Fruit fly (Drosophila melanogaster) whole organism, embryonic: ENCODE results near the gene Chmp1.
A peak's percentile ranks its signal among the peaks of the same experiment; 100 is the strongest.

ENCODE experiments used
- BEAF-32 ChIP-seq: fragments of 200-800 bp; sonication (Bioruptor generic); optimal IDR thresholded peaks from 3 replicates; lab custom pipeline; 2017; ENCODE audit warnings: missing biosample characterization, missing genetic modification characterization, mild to moderate bottlenecking, moderate library complexity, missing genetic modification reagents
- Bgb ChIP-seq: fragments of 200-800 bp; sonication (Bioruptor generic); IDR thresholded peaks from 2 replicates; pipeline ENCODE4 v1.3.6; 2022; ENCODE audit warnings: missing biosample characterization, missing genetic modification characterization; ENCODE audit not compliant: partially characterized antibody
- CG10543 ChIP-seq: fragments of 200-800 bp; sonication (Bioruptor generic); optimal IDR thresholded peaks from 3 replicates; lab custom pipeline; 2017; ENCODE audit warnings: missing biosample characterization, mild to moderate bottlenecking, missing genetic modification characterization, moderate library complexity
- CG12155 ChIP-seq: fragments of 200-800 bp; sonication (Bioruptor generic); optimal IDR thresholded peaks from 3 replicates; lab custom pipeline; 2016; ENCODE audit warnings: missing biosample characterization, missing genetic modification characterization
- CG12659 ChIP-seq: fragments of 200-800 bp; sonication (Bioruptor generic); optimal IDR thresholded peaks from 3 replicates; lab custom pipeline; 2017; ENCODE audit warnings: mild to moderate bottlenecking, missing biosample characterization, missing genetic modification reagents, missing genetic modification characterization
- CG13424 ChIP-seq: fragments of 200-800 bp; sonication (Bioruptor generic); optimal IDR thresholded peaks from 2 replicates; lab custom pipeline; 2019; ENCODE audit warnings: missing biosample characterization, mild to moderate bottlenecking, missing genetic modification characterization, moderate library complexity
- CG1603 ChIP-seq: fragments of 200-800 bp; sonication (Bioruptor generic); optimal IDR thresholded peaks from 2 replicates; lab custom pipeline; 2019; ENCODE audit warnings: missing biosample characterization, mild to moderate bottlenecking, missing genetic modification characterization, moderate library complexity
- CG17802 ChIP-seq: fragments of 200-800 bp; sonication (Bioruptor generic); optimal IDR thresholded peaks from 2 replicates; lab custom pipeline; 2018; ENCODE audit warnings: missing biosample characterization, mild to moderate bottlenecking, missing genetic modification characterization, moderate library complexity
- CG17829 ChIP-seq: fragments of 200-800 bp; optimal IDR thresholded peaks from 2 replicates; lab custom pipeline; 2019; ENCODE audit warnings: missing biosample characterization, mild to moderate bottlenecking, missing genetic modification characterization, moderate library complexity
- CG2712 ChIP-seq: fragments of 200-800 bp; optimal IDR thresholded peaks from 3 replicates; lab custom pipeline; 2019; ENCODE audit warnings: missing biosample characterization, mild to moderate bottlenecking, missing genetic modification characterization, moderate library complexity
- CG2889 ChIP-seq: fragments of 200-800 bp; sonication (Bioruptor generic); IDR thresholded peaks from 3 replicates; pipeline ENCODE4 v1.3.6; 2022; ENCODE audit warnings: missing biosample characterization, missing genetic modification characterization
- CG3726 ChIP-seq: fragments of 200-800 bp; sonication (Bioruptor generic); IDR thresholded peaks from 3 replicates; pipeline ENCODE4, ENCODE4 v1.3.6; 2022; ENCODE audit warnings: missing biosample characterization, missing genetic modification characterization
- CG4282 ChIP-seq: fragments of 200-800 bp; sonication (Bioruptor generic); optimal IDR thresholded peaks from 2 replicates; lab custom pipeline; 2016; ENCODE audit warnings: missing biosample characterization, missing genetic modification characterization
- CG4360 ChIP-seq: fragments of 200-800 bp; sonication (Bioruptor generic); IDR thresholded peaks from 2 replicates; pipeline ENCODE4 v1.3.6; 2022; ENCODE audit warnings: missing biosample characterization, missing genetic modification characterization
- CG5245 ChIP-seq: fragments of 200-800 bp; sonication (Bioruptor generic); optimal IDR thresholded peaks from 3 replicates; lab custom pipeline; 2016; ENCODE audit warnings: missing biosample characterization, missing genetic modification characterization
- CG6272 ChIP-seq: fragments of 200-800 bp; sonication (Bioruptor generic); IDR thresholded peaks from 2 replicates; pipeline ENCODE4 v1.3.6; 2022; ENCODE audit warnings: missing biosample characterization, missing genetic modification characterization
- CG8388 ChIP-seq: fragments of 200-800 bp; sonication (Bioruptor generic); optimal IDR thresholded peaks from 2 replicates; lab custom pipeline; 2019; ENCODE audit warnings: missing biosample characterization, mild to moderate bottlenecking, missing genetic modification characterization, moderate library complexity
- CG9797 ChIP-seq: fragments of 200-800 bp; sonication (Bioruptor generic); optimal IDR thresholded peaks from 3 replicates; lab custom pipeline; 2018; ENCODE audit warnings: missing biosample characterization, mild to moderate bottlenecking, missing genetic modification characterization
- Dref ChIP-seq: fragments of 200-800 bp; sonication (Bioruptor generic); IDR thresholded peaks from 2 replicates; pipeline ENCODE4 v1.3.6; 2022; ENCODE audit warnings: missing biosample characterization, missing genetic modification characterization
- HHEX ChIP-seq: fragments of 200-800 bp; sonication (Bioruptor generic); optimal IDR thresholded peaks from 3 replicates; lab custom pipeline; 2017; ENCODE audit warnings: missing biosample characterization, mild to moderate bottlenecking, missing genetic modification characterization, missing genetic modification reagents
- HmgD ChIP-seq: fragments of 200-800 bp; sonication (Bioruptor generic); optimal IDR thresholded peaks from 3 replicates; lab custom pipeline; 2016; ENCODE audit warnings: missing biosample characterization, missing genetic modification characterization
- Hr39 ChIP-seq: fragments of >200 bp; optimal IDR thresholded peaks from 2 replicates; lab custom pipeline; 2017
- Hr51 ChIP-seq, 2 experiments: fragments of 200-800 bp; sonication (Bioruptor generic); optimal IDR thresholded peaks; 2 replicates in 1 of 2; 3 replicates in 1 of 2; lab custom pipeline; 2016 to 2018; ENCODE audit warnings: missing biosample characterization in 2 of 2, missing genetic modification characterization in 2 of 2, mild to moderate bottlenecking in 1 of 2, moderate library complexity in 1 of 2
- Mad ChIP-seq: fragments of 200-800 bp; sonication (Bioruptor generic); optimal IDR thresholded peaks from 2 replicates; lab custom pipeline; 2016; ENCODE audit warnings: missing biosample characterization, missing genetic modification characterization
- Nf-YA ChIP-seq: fragments of 200-800 bp; sonication (Bioruptor generic); IDR thresholded peaks from 2 replicates; pipeline ENCODE4 v1.3.6; 2022; ENCODE audit warnings: missing biosample characterization, missing genetic modification characterization
- Pdp1 ChIP-seq, 2 experiments: fragments of 200-800 bp; sonication (Bioruptor generic); optimal IDR thresholded peaks; 3 replicates each; lab custom pipeline; 2016; ENCODE audit warnings: missing biosample characterization in 2 of 2, missing genetic modification characterization in 2 of 2, mild to moderate bottlenecking in 1 of 2, moderate library complexity in 1 of 2
- Poxn ChIP-seq: fragments of 200-800 bp; sonication (Bioruptor generic); IDR thresholded peaks from 2 replicates; pipeline ENCODE4 v1.3.6; 2022; ENCODE audit warnings: missing biosample characterization, missing genetic modification characterization
- Usf ChIP-seq: fragments of 200-800 bp; sonication (Bioruptor generic); optimal IDR thresholded peaks from 2 replicates; lab custom pipeline; 2017; ENCODE audit warnings: missing genotype, missing biosample characterization, missing genetic modification characterization
- Xbp1 ChIP-seq: fragments of 200-800 bp; sonication (Bioruptor generic); optimal IDR thresholded peaks from 3 replicates; lab custom pipeline; 2016; ENCODE audit warnings: missing biosample characterization, mild to moderate bottlenecking, missing genetic modification characterization
- al ChIP-seq: fragments of 200-800 bp; sonication (Bioruptor generic); IDR thresholded peaks from 2 replicates; pipeline ENCODE4 v1.3.6; 2022; ENCODE audit warnings: missing biosample characterization, missing genetic modification characterization
- bbx ChIP-seq: fragments of 200-800 bp; sonication (Bioruptor generic); IDR thresholded peaks from 2 replicates; pipeline ENCODE4 v1.3.6; 2022; ENCODE audit warnings: missing biosample characterization, missing genetic modification characterization; ENCODE audit not compliant: partially characterized antibody
- cad ChIP-seq: fragments of >200 bp; optimal IDR thresholded peaks from 2 replicates; lab custom pipeline; 2017; ENCODE audit warnings: missing biosample characterization, missing genetic modification characterization
- disco-r ChIP-seq: fragments of 200-800 bp; sonication (Bioruptor generic); optimal IDR thresholded peaks from 2 replicates; lab custom pipeline; 2016; ENCODE audit warnings: missing biosample characterization, missing genetic modification characterization
- dmrt11E ChIP-seq: fragments of 200-800 bp; sonication (Bioruptor generic); optimal IDR thresholded peaks from 3 replicates; lab custom pipeline; 2018; ENCODE audit warnings: missing biosample characterization, mild to moderate bottlenecking, missing genetic modification characterization, moderate library complexity
- fd3F ChIP-seq: fragments of 200-800 bp; sonication (Bioruptor generic); optimal IDR thresholded peaks from 2 replicates; lab custom pipeline; 2018; ENCODE audit warnings: missing biosample characterization, mild to moderate bottlenecking, missing genetic modification characterization, moderate library complexity
- gcm ChIP-seq: fragments of 200-800 bp; sonication (Bioruptor generic); optimal IDR thresholded peaks from 2 replicates; lab custom pipeline; 2019; ENCODE audit warnings: missing biosample characterization, mild to moderate bottlenecking, missing genetic modification characterization, moderate library complexity
- gfzf ChIP-seq: fragments of 200-800 bp; sonication (Bioruptor generic); optimal IDR thresholded peaks from 2 replicates; lab custom pipeline; 2016; ENCODE audit warnings: missing biosample characterization, mild to moderate bottlenecking, missing genetic modification characterization, moderate library complexity
- grau ChIP-seq: fragments of 200-800 bp; optimal IDR thresholded peaks from 3 replicates; lab custom pipeline; 2019; ENCODE audit warnings: missing biosample characterization, mild to moderate bottlenecking, missing genetic modification characterization, moderate library complexity
- ham ChIP-seq: fragments of 200-800 bp; sonication (Bioruptor generic); IDR thresholded peaks from 2 replicates; pipeline ENCODE4 v1.3.6; 2022; ENCODE audit warnings: missing biosample characterization, missing genetic modification characterization
- her ChIP-seq: fragments of 200-800 bp; sonication (Bioruptor generic); optimal IDR thresholded peaks from 2 replicates; lab custom pipeline; 2016; ENCODE audit warnings: missing biosample characterization, missing genetic modification characterization
- hkb ChIP-seq, 2 experiments: fragments of 200-800 bp in 1 of 2; fragments of >200 bp in 1 of 2; sonication (Bioruptor generic) in 1 of 2; IDR thresholded peaks in 1 of 2; optimal IDR thresholded peaks in 1 of 2; 2 replicates each; pipeline versions ENCODE4 v1.3.6 to Lab custom; 2017 to 2022; ENCODE audit warnings: missing biosample characterization in 1 of 2, missing genetic modification characterization in 1 of 2
- insv ChIP-seq, 2 experiments: fragments of 200-800 bp; sonication (Bioruptor generic); optimal IDR thresholded peaks; 3 replicates each; lab custom pipeline; 2016 to 2018; ENCODE audit warnings: missing biosample characterization in 2 of 2, missing genetic modification characterization in 2 of 2
- jigr1 ChIP-seq: fragments of 200-800 bp; sonication (Bioruptor generic); IDR thresholded peaks from 3 replicates; pipeline ENCODE4 v1.3.6; 2022; ENCODE audit warnings: missing biosample characterization, missing genetic modification characterization
- jumu ChIP-seq: fragments of 200-800 bp; sonication (Bioruptor generic); optimal IDR thresholded peaks from 3 replicates; lab custom pipeline; 2016; ENCODE audit warnings: missing biosample characterization, missing genetic modification characterization
- lola ChIP-seq, 3 experiments: fragments of >200 bp in 2 of 3; fragments of 200-800 bp in 1 of 3; sonication (Bioruptor generic) in 1 of 3; optimal IDR thresholded peaks; 2 replicates each; lab custom pipeline; 2017 to 2019; ENCODE audit warnings: missing biosample characterization in 3 of 3, missing genetic modification characterization in 3 of 3, mild to moderate bottlenecking in 1 of 3, moderate library complexity in 1 of 3
- sd ChIP-seq: fragments of 200-800 bp; sonication (Bioruptor generic); optimal IDR thresholded peaks from 3 replicates; lab custom pipeline; 2018; ENCODE audit warnings: missing biosample characterization, mild to moderate bottlenecking, missing genetic modification characterization, moderate library complexity
- sim ChIP-seq: fragments of 200-800 bp; sonication (Bioruptor generic); IDR thresholded peaks from 2 replicates; pipeline ENCODE4 v1.3.6; 2022; ENCODE audit warnings: missing biosample characterization, missing genetic modification characterization
- sr ChIP-seq: fragments of 200-800 bp; sonication (Bioruptor generic); IDR thresholded peaks from 3 replicates; pipeline ENCODE4 v1.3.6; 2022; ENCODE audit warnings: missing biosample characterization, missing genetic modification characterization
- unc-4 ChIP-seq: fragments of 200-800 bp; sonication (Bioruptor generic); IDR thresholded peaks from 2 replicates; pipeline ENCODE4 v1.3.6; 2022; ENCODE audit warnings: missing biosample characterization, missing genetic modification characterization; ENCODE audit not compliant: partially characterized antibody

Chmp1 gene

dm6 chr3L:18672986-18673633 is 10.8 kb downstream of the Chmp1 start, which contains the start of gene Capr (continued):
- no peak for TF ChIP-seq CG3726 (GFP tag; lab: Robert Waterston, UW)
- no peak for TF ChIP-seq Mad (GFP tag; lab: Kevin White, UChicago)
- TF ChIP-seq sd (tag; lab: Kevin White, UChicago): no peak
- TF ChIP-seq CG10543 (GFP tag; lab: Kevin White, UChicago): peak; percentile 36
- no peak for TF ChIP-seq lola (GFP tag; optimal IDR thresholded peaks at IDR 0.05; lab: Kevin White, UChicago)
- peak; percentile 2 for TF ChIP-seq CG13424
- TF ChIP-seq Pdp1 (GFP tag; optimal IDR thresholded peaks at IDR 0.05; lab: Kevin White, UChicago): peak; percentile 27 to 42
- no peak for TF ChIP-seq gcm (GFP tag; lab: Kevin White, UChicago)
- no peak for TF ChIP-seq CG2889 (GFP tag; lab: Robert Waterston, UW)
- TF ChIP-seq Hr39 (lab: Kevin White, UChicago): no peak
- TF ChIP-seq Bgb (GFP tag; lab: Robert Waterston, UW): peak; percentile 100
- no peak for TF ChIP-seq sr (GFP tag; lab: Robert Waterston, UW)
- TF ChIP-seq jumu (GFP tag; lab: Kevin White, UChicago): peak; percentile 38
- no peak for TF ChIP-seq fd3F
- no peak for TF ChIP-seq CG4360 (GFP tag; lab: Robert Waterston, UW)
- no peak for TF ChIP-seq sim (GFP tag; lab: Robert Waterston, UW)
- no peak for TF ChIP-seq Usf (GFP tag; lab: Kevin White, UChicago)
- peak; percentile 5 for TF ChIP-seq CG5245
- no peak for TF ChIP-seq Poxn
- TF ChIP-seq CG17829 (tag; lab: Kevin White, UChicago): peak; percentile 58
- TF ChIP-seq CG4282 (GFP tag; lab: Kevin White, UChicago): peak; percentile 57
- peak; percentile 99 for TF ChIP-seq unc-4
- TF ChIP-seq grau (tag; lab: Kevin White, UChicago): peak; percentile 30
- TF ChIP-seq CG6272 (GFP tag; lab: Robert Waterston, UW): peak; percentile 83
- no peak for TF ChIP-seq hkb (optimal IDR thresholded peaks at IDR 0.05; lab: Kevin White, UChicago)
- no peak for TF ChIP-seq hkb (GFP tag; IDR thresholded peaks at IDR 0.05; lab: Robert Waterston, UW)
- TF ChIP-seq al (GFP tag; lab: Robert Waterston, UW): no peak
- TF ChIP-seq HHEX (GFP tag; lab: Kevin White, UChicago): no peak
- peak; percentile 83 for TF ChIP-seq CG1603
- TF ChIP-seq Nf-YA: no peak
- TF ChIP-seq bbx (GFP tag; lab: Robert Waterston, UW): peak; percentile 100
- TF ChIP-seq CG17802 (tag; lab: Kevin White, UChicago): peak; percentile 14
- TF ChIP-seq CG9797 (GFP tag; lab: Kevin White, UChicago): peak; percentile 51
- TF ChIP-seq CG2712 (tag; lab: Kevin White, UChicago): peak; percentile 54
- TF ChIP-seq Dref (GFP tag; lab: Robert Waterston, UW): peak; percentile 99
- TF ChIP-seq dmrt11E (tag; lab: Kevin White, UChicago): no peak
- peak; percentile 41 for TF ChIP-seq Xbp1 (GFP tag; lab: Kevin White, UChicago)
- TF ChIP-seq her (GFP tag; lab: Kevin White, UChicago): peak; percentile 58
- peak in 1 of 2 experiments; percentile 44 for TF ChIP-seq Hr51 (GFP tag; optimal IDR thresholded peaks at IDR 0.05; lab: Kevin White, UChicago)
- no peak for TF ChIP-seq CG8388 (GFP tag; lab: Kevin White, UChicago)
- TF ChIP-seq jigr1 (GFP tag; lab: Robert Waterston, UW): no peak
- peak; percentile 67 for TF ChIP-seq CG12659 (GFP tag; lab: Kevin White, UChicago)
- no peak for TF ChIP-seq CG12155 (GFP tag; lab: Kevin White, UChicago)
- TF ChIP-seq HmgD (GFP tag; lab: Kevin White, UChicago): peak; percentile 66
- TF ChIP-seq BEAF-32 (GFP tag; lab: Kevin White, UChicago): peak; percentile 99
- TF ChIP-seq gfzf (GFP tag; lab: Kevin White, UChicago): peak; percentile 38
- no peak for TF ChIP-seq disco-r (GFP tag; lab: Kevin White, UChicago)
- no peak for TF ChIP-seq ham (GFP tag; lab: Robert Waterston, UW)
- TF ChIP-seq cad (GFP tag; lab: Kevin White, UChicago): no peak
- no peak for TF ChIP-seq insv (GFP tag; optimal IDR thresholded peaks at IDR 0.05; lab: Kevin White, UChicago)
